Fruit fly (Drosophila melanogaster): ENCODE measurements around the gene nanos.

The nanos gene

DNA sequence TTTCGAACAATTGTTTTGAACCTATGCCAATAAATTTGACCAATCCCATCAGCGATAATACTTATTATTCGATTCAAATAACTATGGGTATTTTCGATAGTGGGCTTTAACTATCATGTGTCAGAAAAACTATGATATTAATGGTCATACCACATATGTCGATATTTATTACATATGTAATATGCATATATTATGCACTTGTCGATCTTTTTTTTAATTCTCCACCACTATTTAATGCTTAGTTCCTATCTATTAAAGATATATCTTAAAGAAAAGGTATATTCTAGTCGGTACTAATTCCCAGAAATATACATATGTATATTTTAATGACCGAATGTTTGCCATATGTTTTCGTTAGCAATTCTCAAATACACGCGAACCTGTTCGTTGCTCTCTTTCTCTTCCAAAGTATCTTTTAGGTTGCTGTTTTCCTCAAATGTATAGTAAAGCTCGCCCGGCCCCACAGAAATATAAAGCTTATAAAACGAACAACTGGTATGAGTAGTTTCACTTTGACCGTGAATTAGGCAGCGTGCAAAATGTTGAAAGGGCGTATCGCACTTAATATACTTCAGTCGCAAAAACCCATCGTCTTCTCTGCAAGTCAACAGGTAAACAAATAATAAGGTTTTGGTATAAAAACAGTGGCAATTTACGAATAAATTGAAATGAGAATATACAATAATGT, 24.7 kb upstream of the nanos start, which contains the start of gene Cyp12a5:
TSS of gene Cyp12a5 (plus strand) at position 503 of the 688 bp plus-strand sequence.
- TF ChIP-seq CG11617 (GFP tag; optimal IDR thresholded peaks at IDR 0.05) (peak; percentile 61), Mnt (GFP tag; optimal IDR thresholded peaks at IDR 0.05) (peak; percentile 29), cnc (optimal IDR thresholded peaks at IDR 0.05) (no peak), CG33017 (tag; optimal IDR thresholded peaks at IDR 0.05) (peak; percentile 67), pad (GFP tag; optimal IDR thresholded peaks at IDR 0.05) (no peak), CG14711 (tag; optimal IDR thresholded peaks at IDR 0.05) (no peak), Hr96 (GFP tag; optimal IDR thresholded peaks at IDR 0.05) (no peak), CG5204 (GFP tag; optimal IDR thresholded peaks at IDR 0.05) (no peak), tj (GFP tag; optimal IDR thresholded peaks at IDR 0.05) (peak; percentile 5), ovo (GFP tag; optimal IDR thresholded peaks at IDR 0.05) (no peak), Clk (GFP tag; optimal IDR thresholded peaks at IDR 0.05) (no peak), bab1 (GFP tag; optimal IDR thresholded peaks at IDR 0.05) (peak; percentile 2), CG12768 (GFP tag; optimal IDR thresholded peaks at IDR 0.05) (no peak), cic (GFP tag; optimal IDR thresholded peaks at IDR 0.05) (peak; percentile 85), CG1620 (GFP tag; optimal IDR thresholded peaks at IDR 0.05) (no peak), CG7045 (GFP tag; optimal IDR thresholded peaks at IDR 0.05) (no peak), CG7101 (tag; optimal IDR thresholded peaks at IDR 0.05) (peak; percentile 64), kay (GFP tag; ENCODE audit: borderline replicate concordance) (peak; percentile 75), toe (GFP tag; optimal IDR thresholded peaks at IDR 0.05) (no peak), Crg-1 (GFP tag; optimal IDR thresholded peaks at IDR 0.05) (no peak)

dm6 chr3R:19134957-19135356, 22.1 kb upstream of the nanos start, which contains the start of gene Cyp12a4:
Gene Cyp12a4 (plus strand): TSS chr3R:19135158.
- TF ChIP-seq CG5204 (GFP tag; optimal IDR thresholded peaks at IDR 0.05) (peak; percentile 20), kay (GFP tag; ENCODE audit: borderline replicate concordance) (peak; percentile 41), ovo (GFP tag; optimal IDR thresholded peaks at IDR 0.05) (no peak), CG33017 (tag; optimal IDR thresholded peaks at IDR 0.05) (peak; percentile 59), Hr96 (GFP tag; optimal IDR thresholded peaks at IDR 0.05) (no peak), cnc (optimal IDR thresholded peaks at IDR 0.05) (no peak), tj (GFP tag; optimal IDR thresholded peaks at IDR 0.05) (no peak), cic (GFP tag; optimal IDR thresholded peaks at IDR 0.05) (peak; percentile 92), CG1620 (GFP tag; optimal IDR thresholded peaks at IDR 0.05) (no peak), pad (GFP tag; optimal IDR thresholded peaks at IDR 0.05) (no peak), CG7045 (GFP tag; optimal IDR thresholded peaks at IDR 0.05) (peak; percentile 5), CG7101 (tag; optimal IDR thresholded peaks at IDR 0.05) (peak; percentile 49), CG11617 (GFP tag; optimal IDR thresholded peaks at IDR 0.05) (no peak), Crg-1 (GFP tag; optimal IDR thresholded peaks at IDR 0.05) (peak; percentile 26), CG12768 (GFP tag; optimal IDR thresholded peaks at IDR 0.05) (peak; percentile 70), CG14711 (tag; optimal IDR thresholded peaks at IDR 0.05) (peak; percentile 3), toe (GFP tag; optimal IDR thresholded peaks at IDR 0.05) (peak; percentile 6), Mnt (GFP tag; optimal IDR thresholded peaks at IDR 0.05) (peak; percentile 64), bab1 (GFP tag; optimal IDR thresholded peaks at IDR 0.05) (peak; percentile 14), Clk (GFP tag; optimal IDR thresholded peaks at IDR 0.05) (no peak)

DNA sequence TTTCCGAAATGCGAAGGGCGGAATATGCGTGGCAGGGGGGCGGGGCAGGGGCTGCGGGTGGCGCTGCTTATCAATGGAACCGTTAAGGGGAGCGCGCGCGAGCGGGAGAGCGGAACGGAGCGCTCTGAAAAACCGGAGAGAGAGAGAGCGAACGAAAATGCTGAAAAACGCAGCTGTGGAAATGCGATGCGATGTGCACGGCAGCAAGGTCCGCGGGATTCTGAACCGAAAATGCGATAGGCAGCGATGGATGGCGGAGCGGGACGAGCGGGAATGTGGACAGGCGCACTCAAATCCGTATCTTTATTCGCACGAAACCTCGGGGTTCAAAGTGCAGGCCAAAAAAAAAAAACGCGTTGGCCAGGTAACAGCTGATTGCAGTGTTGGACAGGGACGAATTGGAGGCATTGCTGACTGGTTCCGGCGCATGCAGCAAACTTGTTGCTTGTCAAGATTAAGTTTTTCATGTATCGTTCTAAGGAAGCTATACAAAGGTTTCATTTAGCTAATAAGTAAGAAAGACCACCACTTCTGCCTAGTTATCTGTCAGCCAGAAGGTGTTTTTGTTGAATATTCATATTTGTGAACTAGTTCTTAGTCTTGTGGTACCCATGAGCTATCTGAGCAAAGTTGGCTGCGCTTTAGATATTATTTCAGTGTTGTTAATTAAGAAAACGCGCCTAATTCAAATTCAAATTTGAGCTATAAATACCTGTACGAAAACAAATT, 9.4 kb upstream of the nanos start, which contains the start of gene Ppcs:
TSS of gene Ppcs (minus strand) at position 400 of the 729 bp plus-strand sequence.
- TF ChIP-seq CG1620 (GFP tag; optimal IDR thresholded peaks at IDR 0.05) (peak; percentile 87), Crg-1 (GFP tag; optimal IDR thresholded peaks at IDR 0.05) (peak; percentile 95), Hr96 (GFP tag; optimal IDR thresholded peaks at IDR 0.05) (peak; percentile 93), tj (GFP tag; optimal IDR thresholded peaks at IDR 0.05) (peak; percentile 74), CG14711 (tag; optimal IDR thresholded peaks at IDR 0.05) (peak; percentile 75), CG7101 (tag; optimal IDR thresholded peaks at IDR 0.05) (peak; percentile 78), toe (GFP tag; optimal IDR thresholded peaks at IDR 0.05) (peak; percentile 89), CG33017 (tag; optimal IDR thresholded peaks at IDR 0.05) (peak; percentile 35), cnc (optimal IDR thresholded peaks at IDR 0.05) (no peak), CG5204 (GFP tag; optimal IDR thresholded peaks at IDR 0.05) (peak; percentile 90), CG11617 (GFP tag; optimal IDR thresholded peaks at IDR 0.05) (peak; percentile 90), CG12768 (GFP tag; optimal IDR thresholded peaks at IDR 0.05) (peak; percentile 94), cic (GFP tag; optimal IDR thresholded peaks at IDR 0.05) (peak; percentile 90), ovo (GFP tag; optimal IDR thresholded peaks at IDR 0.05) (peak; percentile 89), CG7045 (GFP tag; optimal IDR thresholded peaks at IDR 0.05) (peak; percentile 73), kay (GFP tag; ENCODE audit: borderline replicate concordance) (peak; percentile 60), Mnt (GFP tag; optimal IDR thresholded peaks at IDR 0.05) (peak; percentile 91), pad (GFP tag; optimal IDR thresholded peaks at IDR 0.05) (peak; percentile 81), bab1 (GFP tag; optimal IDR thresholded peaks at IDR 0.05) (peak; percentile 83), Clk (GFP tag; optimal IDR thresholded peaks at IDR 0.05) (peak; percentile 84)

dm6 chr3R:19150856-19151651, 6.0 kb upstream of the nanos start:
- TF ChIP-seq CG14711 (tag; optimal IDR thresholded peaks at IDR 0.05) (no peak), kay (GFP tag; ENCODE audit: borderline replicate concordance) (peak; percentile 39), tj (GFP tag; optimal IDR thresholded peaks at IDR 0.05) (peak; percentile 14), CG12768 (GFP tag; optimal IDR thresholded peaks at IDR 0.05) (no peak), cic (GFP tag; optimal IDR thresholded peaks at IDR 0.05) (no peak)

All from whole organism, adult.